Worm (Caenorhabditis elegans) whole organism, L4 larva: ENCODE measurements around the gene T24E12.2.

Experiments used
- egl-27 ChIP-seq: sonication (generic microtip); optimal IDR thresholded peaks from 3 replicates; lab custom pipeline; 2017; ENCODE audit warnings: missing biosample characterization, missing genetic modification reagents, missing genetic modification characterization
- lim-7 ChIP-seq: fragments of 200-800 bp; sonication (Bioruptor generic); IDR thresholded peaks from 2 replicates; pipeline ENCODE4 v1.3.6; 2022; ENCODE audit warnings: missing genetic modification characterization, missing compliant biosample characterization
- lin-13 ChIP-seq: fragments of 150-350 bp; optimal IDR thresholded peaks from 2 replicates; lab custom pipeline; 2014; ENCODE audit warnings: missing biosample characterization, missing genetic modification reagents, missing genetic modification characterization
- mdl-1 ChIP-seq, 2 experiments: fragments of 150-350 bp in 1 of 2; sonication (generic microtip) in 1 of 2; optimal IDR thresholded peaks; 2 replicates each; lab custom pipeline; 2014 to 2017; ENCODE audit warnings: missing biosample characterization in 2 of 2, missing genetic modification characterization in 2 of 2
- zip-11 ChIP-seq: fragments of 200-800 bp; sonication (Bioruptor generic); IDR thresholded peaks from 2 replicates; pipeline ENCODE4 v1.3.6; 2022; ENCODE audit warnings: missing genetic modification characterization, missing compliant biosample characterization

DNA sequence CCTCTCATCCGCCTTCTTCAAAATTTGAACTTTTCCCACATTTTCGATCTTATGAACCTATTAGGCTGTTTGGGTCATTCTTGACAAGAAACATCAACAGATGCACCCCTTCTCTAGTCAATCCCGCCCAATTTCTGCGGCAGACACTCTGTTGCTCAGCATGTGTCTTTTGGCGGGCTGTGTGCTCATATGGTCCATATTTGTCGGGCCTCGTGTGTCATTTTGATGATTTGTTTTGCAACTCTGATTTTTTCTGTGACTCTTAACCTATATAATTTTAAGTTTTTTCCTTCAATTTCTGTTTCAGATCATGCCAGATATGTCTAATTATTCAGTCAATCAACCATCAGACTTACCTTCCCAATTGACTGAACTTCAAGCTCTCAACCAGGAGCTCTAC lies 4.4 kb downstream of the T24E12.2 start, which contains the start of gene T24E12.13:
- TF ChIP-seq lim-7 (no peak), lin-13 (GFP tag; lab: Kevin White, UChicago) (no peak), zip-11 (no peak), egl-27 (no peak), mdl-1 (tag; optimal IDR thresholded peaks at IDR 0.05; lab: Kevin White, UChicago) (no peak)
